Fruit fly (Drosophila melanogaster) whole organism: ENCODE data around the gene CG42592.

ENCODE experiments used
- CG8478 ChIP-seq: fragments of >200 bp; optimal IDR thresholded peaks from 2 replicates; lab custom pipeline; 2018; ENCODE audit warnings: inconsistent platforms
- Dll ChIP-seq: fragments of >200 bp; optimal IDR thresholded peaks from 2 replicates; lab custom pipeline; 2017
- EcR ChIP-seq, 2 experiments: fragments of >200 bp; optimal IDR thresholded peaks; 2 replicates each; lab custom pipeline; 2017; ENCODE audit warnings: missing biosample characterization in 2 of 2, missing genetic modification characterization in 2 of 2, missing genetic modification reagents in 2 of 2
- pan ChIP-seq: fragments of >200 bp; optimal IDR thresholded peaks from 2 replicates; lab custom pipeline; 2017
- psq ChIP-seq: fragments of >200 bp; optimal IDR thresholded peaks from 2 replicates; lab custom pipeline; 2017
- usp ChIP-seq: fragments of >200 bp; optimal IDR thresholded peaks from 2 replicates; lab custom pipeline; 2017; ENCODE audit warnings: missing biosample characterization, missing genetic modification characterization, mixed read lengths

- no peak for TF ChIP-seq usp (GFP tag; lab: Kevin White, UChicago)
- no peak for TF ChIP-seq EcR (GFP tag; optimal IDR thresholded peaks at IDR 0.05; lab: Kevin White, UChicago)
- TF ChIP-seq CG8478 = no peak
- no peak for TF ChIP-seq psq (lab: Kevin White, UChicago)
- TF ChIP-seq pan (lab: Kevin White, UChicago) = no peak
- TF ChIP-seq Dll (lab: Kevin White, UChicago) = no peak
These were observed 36.4 kb downstream of the CG42592 start for dm6 chr3R:29799681-29800028.
